Fruit fly (Drosophila melanogaster): ENCODE data around the gene simj.

dm6 chr3L:10679711-10680154 lies 15.2 kb downstream of the simj start:
- TF ChIP-seq Sin3A (optimal IDR thresholded peaks at IDR 0.05): no peak
- TF ChIP-seq psq (optimal IDR thresholded peaks at IDR 0.05): no peak
